Fruit fly (Drosophila melanogaster) whole organism, wandering third instar larva: ENCODE data around the gene CG1271.

ENCODE experiments used
- Rel ChIP-seq, 2 experiments: fragments of 200-800 bp; sonication (Bioruptor generic) in 1 of 2; optimal IDR thresholded peaks; 2 replicates in 1 of 2; 3 replicates in 1 of 2; lab custom pipeline; 2016 to 2019; ENCODE audit warnings: mild to moderate bottlenecking in 2 of 2, missing biosample characterization in 2 of 2, missing genetic modification characterization in 2 of 2, moderate library complexity in 1 of 2
- lola ChIP-seq: fragments of >200 bp; optimal IDR thresholded peaks from 2 replicates; lab custom pipeline; 2017; ENCODE audit warnings: missing biosample characterization, missing genetic modification characterization

DNA sequence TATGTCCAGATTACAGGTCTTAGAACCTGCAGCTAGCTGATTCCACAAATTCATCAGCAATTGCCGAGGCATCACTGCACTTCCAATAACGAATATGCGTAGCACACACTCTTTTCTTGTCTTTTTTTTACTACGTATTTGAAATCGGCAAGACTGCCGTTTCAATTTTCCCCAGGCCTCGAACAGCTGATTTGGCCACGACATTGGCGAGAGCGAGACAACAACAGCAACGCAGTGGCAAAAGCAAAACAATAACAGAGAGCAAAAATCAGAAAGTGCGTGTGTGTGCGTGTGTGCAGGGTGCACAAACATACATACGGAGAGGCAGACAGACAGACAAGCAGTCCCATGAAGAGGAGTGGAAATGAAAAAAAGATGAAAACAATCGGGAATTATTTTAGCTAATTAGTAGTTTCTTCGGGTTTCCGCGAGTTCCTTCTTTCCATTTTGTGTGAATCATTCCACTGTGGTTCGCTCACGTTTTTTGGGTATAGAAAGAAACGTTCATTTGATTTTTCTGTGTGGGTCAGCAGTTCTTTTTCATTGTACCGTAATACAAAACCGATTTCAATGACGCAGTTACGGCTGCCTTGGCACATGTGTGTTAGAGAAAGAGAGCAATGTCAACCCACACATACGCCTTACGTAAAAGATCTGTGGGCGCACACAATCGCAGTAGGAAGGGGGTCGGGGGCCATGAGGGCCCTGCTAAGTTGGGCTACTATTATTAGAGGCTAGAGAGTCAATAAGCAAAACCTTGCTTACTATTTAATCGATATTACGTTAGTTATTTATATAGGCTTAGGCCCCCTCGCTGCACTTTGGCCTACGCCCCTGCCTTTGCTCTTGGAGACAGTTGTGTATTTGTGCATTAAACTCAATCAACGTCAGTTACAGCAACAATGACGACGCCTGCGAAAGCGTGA is 8.0 kb downstream of the CG1271 start:
- TF ChIP-seq lola (no peak), Rel (GFP tag; optimal IDR thresholded peaks at IDR 0.05; lab: Kevin White, UChicago) (peak; percentile 99), Rel (tag; optimal IDR thresholded peaks at IDR 0.05; lab: Kevin White, UChicago) (peak; percentile 92)
